Fruit fly (Drosophila melanogaster) whole organism, embryonic: ENCODE results near the gene CCAP.
A peak's percentile ranks its signal among the peaks of the same experiment; 100 is the strongest.

Experiments
- BtbVII ChIP-seq: fragments of 200-800 bp; sonication (Bioruptor generic); optimal IDR thresholded peaks from 3 replicates; lab custom pipeline; 2017; ENCODE audit warnings: missing biosample characterization, mild to moderate bottlenecking, missing genetic modification characterization
- CG11247 ChIP-seq: fragments of 200-800 bp; sonication (Bioruptor generic); IDR thresholded peaks from 2 replicates; pipeline ENCODE4 v1.3.6; 2022; ENCODE audit warnings: missing biosample characterization, missing genetic modification characterization
- CG13624 ChIP-seq: fragments of 200-800 bp; sonication (Bioruptor generic); optimal IDR thresholded peaks from 2 replicates; lab custom pipeline; 2016; ENCODE audit warnings: missing biosample characterization, missing genetic modification characterization
- CG15011 ChIP-seq: fragments of 200-800 bp; sonication (Bioruptor generic); optimal IDR thresholded peaks from 3 replicates; lab custom pipeline; 2018; ENCODE audit warnings: missing biosample characterization, mild to moderate bottlenecking, missing genetic modification characterization
- CG15514 ChIP-seq: fragments of 200-800 bp; sonication (Bioruptor generic); optimal IDR thresholded peaks from 3 replicates; lab custom pipeline; 2017; ENCODE audit warnings: missing biosample characterization, missing genetic modification characterization, mild to moderate bottlenecking, moderate library complexity, missing genetic modification reagents
- CG16779 ChIP-seq: fragments of 200-800 bp; sonication (Bioruptor generic); IDR thresholded peaks from 2 replicates; pipeline ENCODE4 v1.3.6; 2022; ENCODE audit warnings: missing biosample characterization, missing genetic modification characterization
- CG2129 ChIP-seq: fragments of 200-800 bp; sonication (Bioruptor generic); IDR thresholded peaks from 2 replicates; pipeline ENCODE4 v1.3.6; 2022; ENCODE audit warnings: missing biosample characterization, missing genetic modification characterization; ENCODE audit not compliant: partially characterized antibody
- CG31441 ChIP-seq: fragments of 200-800 bp; sonication (Bioruptor generic); IDR thresholded peaks from 2 replicates; pipeline ENCODE4 v1.3.6; 2022; ENCODE audit warnings: missing biosample characterization, missing genetic modification characterization
- CG34224 ChIP-seq: fragments of 200-800 bp; sonication (Bioruptor generic); IDR thresholded peaks from 3 replicates; pipeline ENCODE4 v1.3.6; 2022; ENCODE audit warnings: missing biosample characterization, missing genetic modification characterization; ENCODE audit not compliant: partially characterized antibody
- CG3847 ChIP-seq: fragments of 200-800 bp; sonication (Bioruptor generic); IDR thresholded peaks from 2 replicates; pipeline ENCODE4 v1.3.6; 2022; ENCODE audit warnings: missing biosample characterization, missing genetic modification characterization
- CG42726 ChIP-seq: fragments of 200-800 bp; sonication (Bioruptor generic); IDR thresholded peaks from 2 replicates; pipeline ENCODE4 v1.3.6; 2022; ENCODE audit warnings: missing biosample characterization, missing genetic modification characterization; ENCODE audit not compliant: partially characterized antibody
- CG5245 ChIP-seq: fragments of 200-800 bp; sonication (Bioruptor generic); optimal IDR thresholded peaks from 3 replicates; lab custom pipeline; 2016; ENCODE audit warnings: missing biosample characterization, missing genetic modification characterization
- CG6254 ChIP-seq: fragments of 200-800 bp; sonication (Bioruptor generic); optimal IDR thresholded peaks from 3 replicates; lab custom pipeline; 2017; ENCODE audit warnings: mild to moderate bottlenecking, missing biosample characterization, missing genetic modification reagents, missing genetic modification characterization
- CG7963 ChIP-seq: fragments of 200-800 bp; sonication (Bioruptor generic); IDR thresholded peaks from 3 replicates; pipeline ENCODE4 v1.3.6; 2022; ENCODE audit warnings: missing biosample characterization, missing genetic modification characterization; ENCODE audit not compliant: partially characterized antibody
- CG9932 ChIP-seq: fragments of 200-800 bp; sonication (Bioruptor generic); IDR thresholded peaks from 2 replicates; pipeline ENCODE4 v1.3.6; 2022; ENCODE audit warnings: missing biosample characterization, missing genetic modification characterization
- Dref ChIP-seq: fragments of 200-800 bp; sonication (Bioruptor generic); IDR thresholded peaks from 2 replicates; pipeline ENCODE4 v1.3.6; 2022; ENCODE audit warnings: missing biosample characterization, missing genetic modification characterization
- Eip74EF ChIP-seq, 2 experiments: fragments of 200-800 bp in 1 of 2; fragments of >200 bp in 1 of 2; sonication (Bioruptor generic) in 1 of 2; optimal IDR thresholded peaks; 2 replicates each; lab custom pipeline; 2017 to 2019; ENCODE audit warnings: missing biosample characterization in 2 of 2, missing genetic modification characterization in 2 of 2, mild to moderate bottlenecking in 1 of 2, moderate library complexity in 1 of 2
- HmgD ChIP-seq: fragments of 200-800 bp; sonication (Bioruptor generic); optimal IDR thresholded peaks from 3 replicates; lab custom pipeline; 2016; ENCODE audit warnings: missing biosample characterization, missing genetic modification characterization
- Jarid2 ChIP-seq: fragments of 200-800 bp; sonication (Bioruptor generic); optimal IDR thresholded peaks from 3 replicates; lab custom pipeline; 2017; ENCODE audit warnings: mild to moderate bottlenecking, missing biosample characterization, missing genetic modification reagents, missing genetic modification characterization
- Meics ChIP-seq: fragments of 200-800 bp; sonication (Bioruptor generic); optimal IDR thresholded peaks from 2 replicates; lab custom pipeline; 2017; ENCODE audit warnings: missing biosample characterization, mild to moderate bottlenecking, missing genetic modification characterization
- Oli ChIP-seq: fragments of 200-800 bp; sonication (Bioruptor generic); optimal IDR thresholded peaks from 2 replicates; lab custom pipeline; 2018; ENCODE audit warnings: missing biosample characterization, mild to moderate bottlenecking, missing genetic modification characterization, moderate library complexity
- Opbp ChIP-seq: fragments of 200-800 bp; sonication (Bioruptor generic); IDR thresholded peaks from 3 replicates; pipeline ENCODE4 v1.3.6; 2022; ENCODE audit warnings: missing biosample characterization, missing genetic modification characterization; ENCODE audit not compliant: partially characterized antibody
- Poxn ChIP-seq: fragments of 200-800 bp; sonication (Bioruptor generic); IDR thresholded peaks from 2 replicates; pipeline ENCODE4 v1.3.6; 2022; ENCODE audit warnings: missing biosample characterization, missing genetic modification characterization
- Ptx1 ChIP-seq: fragments of 200-800 bp; sonication (Bioruptor generic); IDR thresholded peaks from 2 replicates; pipeline ENCODE4 v1.3.6; 2022; ENCODE audit warnings: missing biosample characterization, missing genetic modification characterization
- Sin3A ChIP-seq: fragments of >200 bp; optimal IDR thresholded peaks from 2 replicates; lab custom pipeline; 2018
- Sry-δ ChIP-seq: fragments of 200-800 bp; sonication (Bioruptor generic); optimal IDR thresholded peaks from 2 replicates; lab custom pipeline; 2016; ENCODE audit warnings: missing biosample characterization, missing genetic modification characterization
- ase ChIP-seq: fragments of 200-800 bp; sonication (Bioruptor generic); IDR thresholded peaks from 3 replicates; pipeline ENCODE4 v1.3.6; 2022; ENCODE audit warnings: missing biosample characterization, missing genetic modification characterization
- bbx ChIP-seq: fragments of 200-800 bp; sonication (Bioruptor generic); IDR thresholded peaks from 2 replicates; pipeline ENCODE4 v1.3.6; 2022; ENCODE audit warnings: missing biosample characterization, missing genetic modification characterization; ENCODE audit not compliant: partially characterized antibody
- cg ChIP-seq: fragments of 200-800 bp; sonication (Bioruptor generic); optimal IDR thresholded peaks from 3 replicates; lab custom pipeline; 2019; ENCODE audit warnings: missing biosample characterization, mild to moderate bottlenecking, missing genetic modification characterization, moderate library complexity
- ci ChIP-seq: fragments of 200-800 bp; sonication (Bioruptor generic); IDR thresholded peaks from 3 replicates; pipeline ENCODE4 v1.3.6; 2022; ENCODE audit warnings: missing biosample characterization, missing genetic modification characterization
- esg ChIP-seq: fragments of 200-800 bp; sonication (Bioruptor generic); conservative IDR thresholded peaks from 2 replicates; pipeline ENCODE4 v1.3.6; 2022; ENCODE audit warnings: missing biosample characterization, missing genetic modification characterization
- hbn ChIP-seq: fragments of 200-800 bp; sonication (Bioruptor generic); IDR thresholded peaks from 2 replicates; pipeline ENCODE4 v1.3.6; 2022; ENCODE audit warnings: missing biosample characterization, missing genetic modification characterization; ENCODE audit not compliant: partially characterized antibody
- knrl ChIP-seq: fragments of 200-800 bp; sonication (Bioruptor generic); IDR thresholded peaks from 3 replicates; pipeline ENCODE4 v1.3.6; 2022; ENCODE audit warnings: missing biosample characterization, missing genetic modification characterization; ENCODE audit not compliant: partially characterized antibody
- lab ChIP-seq: fragments of 200-800 bp; sonication (Bioruptor generic); optimal IDR thresholded peaks from 3 replicates; lab custom pipeline; 2017; ENCODE audit warnings: missing biosample characterization, missing genetic modification characterization, mild to moderate bottlenecking, moderate library complexity, missing genetic modification reagents
- lmd ChIP-seq: fragments of 200-800 bp; sonication (Bioruptor generic); IDR thresholded peaks from 2 replicates; pipeline ENCODE4 v1.3.6; 2022; ENCODE audit warnings: missing biosample characterization, missing genetic modification characterization
- mam ChIP-seq: fragments of 200-800 bp; sonication (Bioruptor generic); optimal IDR thresholded peaks from 3 replicates; lab custom pipeline; 2016; ENCODE audit warnings: missing biosample characterization, missing genetic modification characterization
- nerfin-1 ChIP-seq: fragments of 200-800 bp; sonication (Bioruptor generic); optimal IDR thresholded peaks from 3 replicates; lab custom pipeline; 2019; ENCODE audit warnings: missing biosample characterization, mild to moderate bottlenecking, missing genetic modification characterization, moderate library complexity
- nom ChIP-seq: fragments of 200-800 bp; sonication (Bioruptor generic); optimal IDR thresholded peaks from 2 replicates; lab custom pipeline; 2017; ENCODE audit warnings: missing biosample characterization, missing genetic modification characterization, mild to moderate bottlenecking, moderate library complexity, missing genetic modification reagents
- oc ChIP-seq: fragments of 200-800 bp; sonication (Bioruptor generic); optimal IDR thresholded peaks from 2 replicates; lab custom pipeline; 2018; ENCODE audit warnings: missing biosample characterization, mild to moderate bottlenecking, missing genetic modification characterization, moderate library complexity
- psq ChIP-seq: fragments of 200-800 bp; sonication (Bioruptor generic); optimal IDR thresholded peaks from 2 replicates; lab custom pipeline; 2017; ENCODE audit warnings: missing biosample characterization, missing genetic modification characterization
- repo ChIP-seq: fragments of 200-800 bp; sonication (Bioruptor generic); optimal IDR thresholded peaks from 2 replicates; lab custom pipeline; 2016; ENCODE audit warnings: missing biosample characterization, missing genetic modification characterization
- sd ChIP-seq: fragments of 200-800 bp; sonication (Bioruptor generic); optimal IDR thresholded peaks from 3 replicates; lab custom pipeline; 2018; ENCODE audit warnings: missing biosample characterization, mild to moderate bottlenecking, missing genetic modification characterization, moderate library complexity
- sr ChIP-seq: fragments of 200-800 bp; sonication (Bioruptor generic); IDR thresholded peaks from 3 replicates; pipeline ENCODE4 v1.3.6; 2022; ENCODE audit warnings: missing biosample characterization, missing genetic modification characterization
- stwl ChIP-seq: fragments of 200-800 bp; sonication (Bioruptor generic); optimal IDR thresholded peaks from 3 replicates; lab custom pipeline; 2018; ENCODE audit warnings: missing biosample characterization, mild to moderate bottlenecking, missing genetic modification characterization, moderate library complexity
- trem ChIP-seq: fragments of 200-800 bp; optimal IDR thresholded peaks from 3 replicates; lab custom pipeline; 2019; ENCODE audit warnings: missing biosample characterization, mild to moderate bottlenecking, missing genetic modification characterization, moderate library complexity
- zen2 ChIP-seq: fragments of 200-800 bp; sonication (Bioruptor generic); IDR thresholded peaks from 3 replicates; pipeline ENCODE4 v1.3.6; 2022; ENCODE audit warnings: missing biosample characterization, missing genetic modification characterization; ENCODE audit not compliant: partially characterized antibody
- zfh2 ChIP-seq: fragments of 200-800 bp; sonication (Bioruptor generic); optimal IDR thresholded peaks from 2 replicates; lab custom pipeline; 2016; ENCODE audit warnings: missing biosample characterization, missing genetic modification characterization

Gene CCAP

DNA sequence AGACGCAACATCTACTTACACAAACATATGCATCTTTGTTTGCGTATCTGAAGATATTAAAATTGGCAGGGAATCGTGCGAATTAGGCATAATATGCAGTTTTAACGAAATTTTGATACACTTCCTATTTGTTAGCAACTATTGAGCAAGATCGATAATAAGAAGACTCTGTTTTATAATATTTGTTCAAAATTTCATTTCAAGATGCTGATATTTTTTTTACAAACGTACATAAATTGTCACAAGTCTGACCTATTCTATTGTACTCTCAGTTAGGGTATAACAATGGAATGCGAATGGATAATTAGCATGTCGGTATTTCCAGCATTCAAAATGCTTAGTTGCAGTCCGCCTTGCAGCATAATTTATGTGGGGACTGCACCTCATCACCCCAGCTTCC, 26.0 kb upstream of the CCAP start (continued):
- TF ChIP-seq Opbp = no peak
- no peak for TF ChIP-seq ci (GFP tag; lab: Robert Waterston, UW)
- no peak for TF ChIP-seq CG6254
- peak; percentile 2 for TF ChIP-seq CG13624
- no peak for TF ChIP-seq CG5245 (GFP tag; lab: Kevin White, UChicago)
- no peak for TF ChIP-seq esg
- TF ChIP-seq CG15514 (GFP tag; lab: Kevin White, UChicago) = no peak
- TF ChIP-seq Ptx1 = peak; percentile 73
- no peak for TF ChIP-seq Poxn (GFP tag; lab: Robert Waterston, UW)
- TF ChIP-seq CG31441 = no peak
- no peak for TF ChIP-seq oc (tag; lab: Kevin White, UChicago)
- TF ChIP-seq Sin3A (lab: Kevin White, UChicago) = no peak
- peak; percentile 37 for TF ChIP-seq lmd (GFP tag; lab: Robert Waterston, UW)
- no peak for TF ChIP-seq repo (GFP tag; lab: Kevin White, UChicago)
- no peak for TF ChIP-seq CG16779 (GFP tag; lab: Robert Waterston, UW)
- TF ChIP-seq CG11247 (GFP tag; lab: Robert Waterston, UW) = 0 out of 2 replicates have a peak, but pooled peaks have one; percentile 27
- no peak for TF ChIP-seq zen2 (GFP tag; lab: Robert Waterston, UW)
- TF ChIP-seq Oli (tag; lab: Kevin White, UChicago) = peak; percentile 7
- TF ChIP-seq hbn = no peak
- TF ChIP-seq, all 482 proteins: peak for 42

DNA sequence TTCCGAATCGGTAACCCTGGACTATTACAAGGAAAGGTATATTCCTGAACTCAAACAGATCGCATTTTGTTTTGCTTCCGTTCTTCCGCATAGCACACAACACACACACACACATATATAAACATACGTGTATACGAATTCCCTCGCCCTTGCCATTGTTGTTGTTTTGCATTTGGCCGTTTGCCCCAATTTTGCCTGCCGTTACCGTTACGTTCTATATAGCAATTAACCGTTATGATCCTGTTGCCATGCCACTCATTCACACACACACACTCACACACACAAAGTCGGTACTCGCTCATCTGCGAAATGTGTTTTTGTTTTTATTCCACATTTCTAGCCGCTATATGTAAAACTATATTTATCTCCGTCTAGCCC, 25.6 kb upstream of the CCAP start:
- no peak for TF ChIP-seq stwl
- TF ChIP-seq nerfin-1 (tag; lab: Kevin White, UChicago) = peak; percentile 41
- TF ChIP-seq ase (GFP tag; lab: Robert Waterston, UW) = no peak
- no peak for TF ChIP-seq nom (GFP tag; lab: Kevin White, UChicago)
- no peak for TF ChIP-seq BtbVII (GFP tag; lab: Kevin White, UChicago)
- TF ChIP-seq sd (tag; lab: Kevin White, UChicago) = peak; percentile 28
- TF ChIP-seq HmgD (GFP tag; lab: Kevin White, UChicago) = peak; percentile 27
- peak in 1 of 2 experiments; percentile 70 for TF ChIP-seq Eip74EF (GFP tag; optimal IDR thresholded peaks at IDR 0.05; lab: Kevin White, UChicago)
- peak; percentile 71 for TF ChIP-seq cg (GFP tag; lab: Kevin White, UChicago)
- TF ChIP-seq CG15011 (GFP tag; lab: Kevin White, UChicago) = no peak

DNA sequence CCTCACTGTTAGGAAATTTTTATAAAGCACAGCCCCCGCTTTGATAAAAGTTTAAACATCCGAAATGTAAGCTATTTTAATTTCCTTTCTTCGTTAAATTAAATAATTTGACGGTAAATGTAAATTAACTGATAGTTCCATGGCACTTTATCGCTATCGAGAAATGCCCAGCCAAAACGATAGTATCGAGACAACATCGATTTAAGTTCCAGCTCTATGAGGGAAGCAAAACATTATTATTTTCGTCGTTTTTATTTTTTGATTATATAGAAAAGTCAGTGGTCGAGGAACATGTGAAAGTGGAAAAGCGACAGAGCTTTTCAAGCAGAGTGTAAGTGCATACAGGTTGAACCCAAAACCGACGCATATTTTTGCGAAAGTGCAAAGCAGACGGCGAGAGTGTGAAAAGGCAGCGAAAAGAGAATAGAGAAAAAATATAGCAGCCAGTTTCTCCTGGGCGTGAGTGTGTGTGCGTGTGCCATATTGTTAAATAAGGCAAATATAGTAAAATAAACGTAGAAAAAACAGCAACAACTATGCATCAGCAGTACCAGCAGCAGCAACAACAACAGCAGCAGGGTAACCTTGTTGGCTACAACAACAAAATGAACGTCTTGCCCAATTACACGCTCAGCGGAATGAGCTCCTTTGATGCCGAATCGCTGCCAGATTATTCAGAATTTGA, 25.0 kb upstream of the CCAP start, which contains the start of gene CG45049:
CG45049 (plus strand) TSS at position 197 of the 685 bp plus-strand sequence.
- peak; percentile 86 for TF ChIP-seq CG34224
- TF ChIP-seq CG2129 (GFP tag; lab: Robert Waterston, UW) = peak; percentile 67
- TF ChIP-seq psq (GFP tag; lab: Kevin White, UChicago) = peak; percentile 46
- TF ChIP-seq trem = peak; percentile 4
- TF ChIP-seq CG9932 (GFP tag; lab: Robert Waterston, UW) = peak; percentile 65
- TF ChIP-seq sr (GFP tag; lab: Robert Waterston, UW) = peak; percentile 35; the same call in 1 of the 3 replicates
- TF ChIP-seq CG7963 (GFP tag; lab: Robert Waterston, UW) = peak; percentile 93
- peak; percentile 89 for TF ChIP-seq Sry-δ (GFP tag; lab: Kevin White, UChicago)
- TF ChIP-seq Jarid2 = no peak
- TF ChIP-seq bbx (GFP tag; lab: Robert Waterston, UW) = peak; percentile 94
- TF ChIP-seq Dref (GFP tag; lab: Robert Waterston, UW) = peak; percentile 63
- TF ChIP-seq knrl (GFP tag; lab: Robert Waterston, UW) = peak; percentile 91
- 0 out of 2 replicates have a peak, but pooled peaks have one; percentile 37 for TF ChIP-seq CG3847 (GFP tag; lab: Robert Waterston, UW)
- no peak for TF ChIP-seq Meics (GFP tag; lab: Kevin White, UChicago)
- peak; percentile 25 for TF ChIP-seq mam
- TF ChIP-seq zfh2 (GFP tag; lab: Kevin White, UChicago) = peak; percentile 10
- peak; percentile 94 for TF ChIP-seq CG42726 (GFP tag; lab: Robert Waterston, UW)
- TF ChIP-seq BtbVII (GFP tag; lab: Kevin White, UChicago) = no peak
- peak; percentile 33 for TF ChIP-seq lab
